Worm (Caenorhabditis elegans) whole organism, mixed stage, embryonic: Measurements from ENCODE around the gene cal-2.

Experiments used
- M03D4.4 ChIP-seq: sonication (generic microtip); optimal IDR thresholded peaks from 2 replicates; lab custom pipeline; 2017; ENCODE audit warnings: mild to moderate bottlenecking, missing genetic modification characterization, missing compliant biosample characterization
- bed-3 ChIP-seq: fragments of 200-800 bp; sonication (Bioruptor generic); optimal IDR thresholded peaks from 3 replicates; lab custom pipeline; 2018; ENCODE audit warnings: mild to moderate bottlenecking, missing genetic modification characterization, moderate library complexity, missing compliant biosample characterization
- blmp-1 ChIP-seq: fragments of 150-350 bp; optimal IDR thresholded peaks from 2 replicates; lab custom pipeline; 2014; ENCODE audit warnings: missing biosample characterization, missing genetic modification characterization
- ceh-39 ChIP-seq: fragments of 150-350 bp; optimal IDR thresholded peaks from 2 replicates; lab custom pipeline; 2014; ENCODE audit warnings: missing biosample characterization, missing genetic modification characterization
- ceh-43 ChIP-seq: fragments of 200-800 bp; sonication (Bioruptor generic); optimal IDR thresholded peaks from 2 replicates; lab custom pipeline; 2018; ENCODE audit warnings: mild to moderate bottlenecking, missing genetic modification characterization, moderate library complexity, missing compliant biosample characterization
- ceh-83 ChIP-seq: fragments of 200-800 bp; sonication (Bioruptor generic); optimal IDR thresholded peaks from 2 replicates; lab custom pipeline; 2018; ENCODE audit warnings: mild to moderate bottlenecking, missing genetic modification characterization, missing compliant biosample characterization
- ces-1 ChIP-seq: fragments of 150-350 bp; optimal IDR thresholded peaks from 2 replicates; lab custom pipeline; 2014; ENCODE audit warnings: missing biosample characterization, missing genetic modification reagents, missing genetic modification characterization
- cnd-1 ChIP-seq: fragments of 200-800 bp; sonication (Bioruptor generic); optimal IDR thresholded peaks from 2 replicates; lab custom pipeline; 2018; ENCODE audit warnings: mild to moderate bottlenecking, missing genetic modification characterization, missing compliant biosample characterization
- drap-1 ChIP-seq: fragments of 200-800 bp; sonication (Bioruptor generic); optimal IDR thresholded peaks from 3 replicates; lab custom pipeline; 2018; ENCODE audit warnings: mild to moderate bottlenecking, missing genetic modification characterization, missing compliant biosample characterization
- elt-1 ChIP-seq: sonication (generic microtip); optimal IDR thresholded peaks from 2 replicates; lab custom pipeline; 2017; ENCODE audit warnings: missing genetic modification characterization, mild to moderate bottlenecking, missing compliant biosample characterization, antibody characterized with exemption, moderate library complexity, borderline replicate concordance; ENCODE audit not compliant: insufficient read depth
- elt-3 ChIP-seq: fragments of 150-350 bp; optimal IDR thresholded peaks from 2 replicates; lab custom pipeline; 2014; ENCODE audit warnings: missing biosample characterization, missing genetic modification characterization
- flh-1 ChIP-seq: fragments of 200-800 bp; sonication (Bioruptor generic); optimal IDR thresholded peaks from 2 replicates; lab custom pipeline; 2018; ENCODE audit warnings: mild to moderate bottlenecking, missing genetic modification characterization, moderate library complexity, missing compliant biosample characterization
- ham-2 ChIP-seq: fragments of 200-800 bp; sonication (Bioruptor generic); optimal IDR thresholded peaks from 2 replicates; lab custom pipeline; 2018; ENCODE audit warnings: mild to moderate bottlenecking, missing genetic modification characterization, missing compliant biosample characterization
- hlh-1 ChIP-seq: fragments of 150-350 bp; optimal IDR thresholded peaks from 2 replicates; lab custom pipeline; 2014; ENCODE audit warnings: missing biosample characterization, missing genetic modification reagents, missing genetic modification characterization
- lin-32 ChIP-seq: fragments of 200-800 bp; sonication (Bioruptor generic); optimal IDR thresholded peaks from 2 replicates; lab custom pipeline; 2018; ENCODE audit warnings: mild to moderate bottlenecking, missing genetic modification characterization, missing compliant biosample characterization
- mab-5 ChIP-seq: fragments of 150-350 bp; optimal IDR thresholded peaks from 2 replicates; lab custom pipeline; 2014; ENCODE audit warnings: missing biosample characterization, missing genetic modification characterization
- mep-1 ChIP-seq: fragments of 150-350 bp; optimal IDR thresholded peaks from 2 replicates; lab custom pipeline; 2017; ENCODE audit warnings: missing biosample characterization, missing genetic modification reagents, missing genetic modification characterization, inconsistent platforms
- mls-2 ChIP-seq: sonication (generic microtip); optimal IDR thresholded peaks from 2 replicates; lab custom pipeline; 2016; ENCODE audit warnings: mild to moderate bottlenecking, missing genetic modification characterization, moderate library complexity, missing compliant biosample characterization
- nhr-12 ChIP-seq: fragments of 150-350 bp; optimal IDR thresholded peaks from 2 replicates; lab custom pipeline; 2014; ENCODE audit warnings: missing biosample characterization, missing genetic modification characterization
- nhr-2 ChIP-seq: fragments of 150-350 bp; optimal IDR thresholded peaks from 2 replicates; lab custom pipeline; 2014; ENCODE audit warnings: missing biosample characterization, missing genetic modification characterization
- nhr-237 ChIP-seq: fragments of 150-350 bp; optimal IDR thresholded peaks from 2 replicates; lab custom pipeline; 2014; ENCODE audit warnings: missing biosample characterization, missing genetic modification characterization
- nhr-76 ChIP-seq: sonication (generic microtip); optimal IDR thresholded peaks from 2 replicates; lab custom pipeline; 2017; ENCODE audit warnings: missing biosample characterization, missing genetic modification characterization
- pha-4 ChIP-seq: fragments of 150-350 bp; optimal IDR thresholded peaks from 2 replicates; lab custom pipeline; 2018; ENCODE audit warnings: missing biosample characterization, missing genetic modification reagents, missing genetic modification characterization
- sem-2 ChIP-seq: fragments of 200-800 bp; sonication (Bioruptor generic); optimal IDR thresholded peaks from 2 replicates; lab custom pipeline; 2018; ENCODE audit warnings: mild to moderate bottlenecking, missing genetic modification characterization, missing compliant biosample characterization
- snpc-4 ChIP-seq: fragments of 150-350 bp; optimal IDR thresholded peaks from 2 replicates; lab custom pipeline; 2014; ENCODE audit warnings: missing biosample characterization, missing genetic modification characterization
- unc-120 ChIP-seq: sonication (generic microtip); optimal IDR thresholded peaks from 2 replicates; lab custom pipeline; 2017; ENCODE audit warnings: missing genetic modification characterization, missing compliant biosample characterization; ENCODE audit not compliant: poor library complexity, severe bottlenecking
- unc-39 ChIP-seq: fragments of 150-350 bp; optimal IDR thresholded peaks from 2 replicates; lab custom pipeline; 2014; ENCODE audit warnings: missing biosample characterization, missing genetic modification characterization
- unc-62 ChIP-seq: fragments of 150-350 bp; optimal IDR thresholded peaks from 2 replicates; lab custom pipeline; 2014; ENCODE audit warnings: missing biosample characterization, missing genetic modification reagents, missing genetic modification characterization
- zip-8 ChIP-seq: fragments of 150-350 bp; optimal IDR thresholded peaks from 2 replicates; lab custom pipeline; 2014; ENCODE audit warnings: missing biosample characterization, missing genetic modification characterization
- ztf-11 ChIP-seq: fragments of 150-350 bp; optimal IDR thresholded peaks from 2 replicates; lab custom pipeline; 2014; ENCODE audit warnings: missing biosample characterization, missing genetic modification characterization

cal-2 gene

ce11 chrII:9007741-9008140 is 47.2 kb downstream of the cal-2 start:
- no peak for TF ChIP-seq M03D4.4
- TF ChIP-seq elt-1 (tag; lab: Kevin White, UChicago), result no peak
- TF ChIP-seq ceh-39 (tag; lab: Kevin White, UChicago), result no peak
- no peak for TF ChIP-seq snpc-4
- TF ChIP-seq unc-62 (GFP tag; lab: Kevin White, UChicago), result no peak
- TF ChIP-seq mls-2 (tag; lab: Kevin White, UChicago), result no peak
- no peak for TF ChIP-seq bed-3 (GFP tag; lab: Kevin White, UChicago)
- TF ChIP-seq drap-1 (GFP tag; lab: Kevin White, UChicago), result no peak
- TF ChIP-seq hlh-1 (tag; lab: Kevin White, UChicago), result no peak
- no peak for TF ChIP-seq nhr-2 (tag; lab: Kevin White, UChicago)
- no peak for TF ChIP-seq mep-1 (tag; lab: Kevin White, UChicago)
- no peak for TF ChIP-seq nhr-12
- no peak for TF ChIP-seq nhr-76
- no peak for TF ChIP-seq nhr-237 (tag; lab: Kevin White, UChicago)
- no peak for TF ChIP-seq ztf-11 (tag; lab: Kevin White, UChicago)
- no peak for TF ChIP-seq ceh-83 (GFP tag; lab: Kevin White, UChicago)
- TF ChIP-seq sem-2 (GFP tag; lab: Kevin White, UChicago), result no peak
- TF ChIP-seq cnd-1 (tag; lab: Kevin White, UChicago), result no peak
- no peak for TF ChIP-seq blmp-1 (tag; lab: Kevin White, UChicago)

DNA sequence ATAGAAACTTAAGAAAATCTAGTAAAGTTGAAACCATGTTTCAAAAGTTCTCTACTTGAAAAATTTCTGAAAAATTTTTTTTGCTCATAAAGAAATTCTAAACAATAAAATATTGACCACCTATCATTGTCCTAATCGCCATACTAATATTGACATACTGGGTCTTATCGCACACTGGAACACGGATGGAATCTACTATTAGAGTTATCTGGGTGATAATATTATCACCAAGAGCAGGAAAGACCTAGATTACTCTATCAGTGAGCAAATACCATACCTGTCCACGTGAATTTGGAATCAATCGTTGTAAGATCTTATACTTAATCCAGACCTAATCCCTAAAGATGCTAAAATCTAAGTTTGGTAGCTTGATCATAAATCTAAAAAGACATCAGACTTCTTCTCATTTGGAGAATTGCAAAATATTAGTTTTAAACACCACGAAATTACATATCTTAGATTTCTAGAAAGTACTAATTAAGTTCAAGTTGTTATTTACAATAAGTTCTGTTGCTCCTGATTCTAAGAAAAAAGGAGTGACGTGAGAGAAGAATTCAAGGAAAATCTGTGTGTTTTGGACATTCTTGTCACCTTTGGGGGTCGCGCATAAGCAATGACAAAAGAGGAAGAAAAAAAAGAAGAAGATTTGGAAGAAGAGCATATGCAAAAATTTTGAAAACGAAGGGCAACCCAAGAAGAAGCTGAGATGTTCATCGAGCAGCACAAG is 49.6 kb downstream of the cal-2 start:
- no peak for TF ChIP-seq elt-1 (tag; lab: Kevin White, UChicago)
- no peak for TF ChIP-seq flh-1 (GFP tag; lab: Kevin White, UChicago)
- no peak for TF ChIP-seq bed-3 (GFP tag; lab: Kevin White, UChicago)
- no peak for TF ChIP-seq lin-32 (GFP tag; lab: Kevin White, UChicago)
- TF ChIP-seq unc-39 (tag; lab: Kevin White, UChicago), result no peak
- no peak for TF ChIP-seq mep-1 (tag; lab: Kevin White, UChicago)
- TF ChIP-seq pha-4 (tag; lab: Kevin White, UChicago), result no peak
- TF ChIP-seq nhr-237 (tag; lab: Kevin White, UChicago), result no peak
- TF ChIP-seq ztf-11 (tag; lab: Kevin White, UChicago), result no peak
- TF ChIP-seq mab-5 (tag; lab: Kevin White, UChicago), result no peak
- no peak for TF ChIP-seq sem-2 (GFP tag; lab: Kevin White, UChicago)
- no peak for TF ChIP-seq ham-2 (GFP tag; lab: Kevin White, UChicago)
- no peak for TF ChIP-seq ceh-39 (tag; lab: Kevin White, UChicago)
- TF ChIP-seq nhr-2 (tag; lab: Kevin White, UChicago), result no peak
- TF ChIP-seq ceh-43, result no peak
- TF ChIP-seq zip-8 (tag; lab: Kevin White, UChicago), result no peak
- no peak for TF ChIP-seq unc-120 (tag; lab: Kevin White, UChicago)
- no peak for TF ChIP-seq unc-62 (GFP tag; lab: Kevin White, UChicago)
- no peak for TF ChIP-seq ces-1 (GFP tag; lab: Kevin White, UChicago)
- TF ChIP-seq elt-3 (tag; lab: Kevin White, UChicago), result no peak

DNA sequence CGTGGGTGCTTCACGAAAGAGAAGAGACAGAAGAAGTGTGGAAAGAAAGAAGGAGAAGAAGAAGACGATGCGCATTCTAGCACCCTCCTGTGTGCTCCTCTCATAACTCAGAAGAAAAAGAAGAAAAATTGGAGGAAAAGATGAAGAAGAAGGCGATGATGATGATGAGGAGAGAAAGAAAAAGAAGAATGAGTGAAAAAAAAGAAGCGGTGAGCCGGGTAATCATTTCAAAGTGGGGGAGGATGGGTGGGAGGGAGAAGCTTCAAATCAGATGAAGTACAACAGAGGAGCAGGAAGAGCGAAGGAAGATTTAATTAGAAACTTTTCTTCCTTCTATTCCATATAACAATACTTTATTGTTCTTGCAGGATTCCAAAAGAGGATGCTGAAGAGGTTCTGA is 50.2 kb downstream of the cal-2 start:
- TF ChIP-seq unc-62 (GFP tag; lab: Kevin White, UChicago) (no peak), ces-1 (GFP tag; lab: Kevin White, UChicago) (peak; percentile 70), mls-2 (tag; lab: Kevin White, UChicago) (peak; percentile 7), snpc-4 (no peak)
